Worm (Caenorhabditis elegans) whole organism, dauer: ENCODE measurements around the gene C11D2.4.

Experiments used
- unc-62 ChIP-seq: sonication (generic microtip); optimal IDR thresholded peaks from 2 replicates; lab custom pipeline; 2017; ENCODE audit warnings: missing biosample characterization, missing genetic modification reagents, missing genetic modification characterization

The C11D2.4 gene

ce11 chrIV:6156833-6157232, at the start of gene C11D2.4:
Gene C11D2.4, minus strand, starts transcription at chrIV:6156960.
- TF ChIP-seq unc-62 (GFP tag; lab: Kevin White, UChicago) = no peak

- TF ChIP-seq unc-62 (GFP tag; lab: Kevin White, UChicago) = no peak
Measured at ce11 chrIV:6206294-6206776, 49.6 kb upstream of the C11D2.4 start, which contains the start of gene C49A9.10. Gene C49A9.10, minus strand, starts transcription at chrIV:6206344.

ce11 chrIV:6201769-6202168, 45.0 kb upstream of the C11D2.4 start, which contains the start of gene tkr-2:
Gene tkr-2, plus strand, starts transcription at chrIV:6202069.
- TF ChIP-seq unc-62 (GFP tag; lab: Kevin White, UChicago) = no peak

- TF ChIP-seq unc-62 (GFP tag; lab: Kevin White, UChicago) = no peak
Measured at ce11 chrIV:6200249-6200648, 43.5 kb upstream of the C11D2.4 start.

- TF ChIP-seq unc-62 (GFP tag; lab: Kevin White, UChicago) = no peak
Measured at ce11 chrIV:6187160-6187559, 30.4 kb upstream of the C11D2.4 start.

ce11 chrIV:6185578-6185977, 28.8 kb upstream of the C11D2.4 start, which contains the start of gene asp-9:
Gene asp-9, plus strand, starts transcription at chrIV:6185889.
- TF ChIP-seq unc-62 (GFP tag; lab: Kevin White, UChicago) = no peak

- no peak for TF ChIP-seq unc-62 (GFP tag; lab: Kevin White, UChicago)
Measured at ce11 chrIV:6183757-6184156, 27.0 kb upstream of the C11D2.4 start, which contains the start of gene unc-77. Gene unc-77, minus strand, starts transcription at chrIV:6183857.

- no peak for TF ChIP-seq unc-62 (GFP tag; lab: Kevin White, UChicago)
Measured at ce11 chrIV:6177383-6177782, 20.6 kb upstream of the C11D2.4 start.

ce11 chrIV:6172959-6173358, 16.2 kb upstream of the C11D2.4 start:
- no peak for TF ChIP-seq unc-62 (GFP tag; lab: Kevin White, UChicago)

- no peak for TF ChIP-seq unc-62 (GFP tag; lab: Kevin White, UChicago)
Measured at ce11 chrIV:6165787-6166186, 9.0 kb upstream of the C11D2.4 start.

ce11 chrIV:6159616-6160015, 2.9 kb upstream of the C11D2.4 start:
- no peak for TF ChIP-seq unc-62 (GFP tag; lab: Kevin White, UChicago)

ce11 chrIV:6155296-6155695, 1.5 kb downstream of the C11D2.4 start, which contains the start of gene C11D2.7:
Gene C11D2.7, minus strand, starts transcription at chrIV:6155396.
- TF ChIP-seq unc-62 (GFP tag; lab: Kevin White, UChicago) = no peak

- no peak for TF ChIP-seq unc-62 (GFP tag; lab: Kevin White, UChicago)
Measured at ce11 chrIV:6151513-6151912, 5.2 kb downstream of the C11D2.4 start, which contains the start of gene C11D2.3. Gene C11D2.3, plus strand, starts transcription at chrIV:6151813.

- TF ChIP-seq unc-62 (GFP tag; lab: Kevin White, UChicago) = no peak
Measured at ce11 chrIV:6149359-6149758, 7.4 kb downstream of the C11D2.4 start.

ce11 chrIV:6145984-6146383, 10.8 kb downstream of the C11D2.4 start:
- TF ChIP-seq unc-62 (GFP tag; lab: Kevin White, UChicago) = no peak

- no peak for TF ChIP-seq unc-62 (GFP tag; lab: Kevin White, UChicago)
Measured at ce11 chrIV:6140700-6141099, 16.1 kb downstream of the C11D2.4 start.

- no peak for TF ChIP-seq unc-62 (GFP tag; lab: Kevin White, UChicago)
Measured at ce11 chrIV:6135592-6135991, 21.2 kb downstream of the C11D2.4 start.
